Fruit fly (Drosophila melanogaster) whole organism, wandering third instar larva: ENCODE data around the gene CG33688.

Experiments used
- Dfd ChIP-seq: fragments of >200 bp; optimal IDR thresholded peaks from 2 replicates; lab custom pipeline; 2017; ENCODE audit warnings: missing biosample characterization, missing genetic modification characterization
- Hnf4 ChIP-seq: fragments of 200-800 bp; sonication (Bioruptor generic); optimal IDR thresholded peaks from 2 replicates; lab custom pipeline; 2016; ENCODE audit warnings: missing biosample characterization, mild to moderate bottlenecking, missing genetic modification characterization
- Mio ChIP-seq: sonication (Bioruptor generic); optimal IDR thresholded peaks from 2 replicates; lab custom pipeline; 2016; ENCODE audit warnings: missing biosample characterization, missing genetic modification characterization
- Vsx2 ChIP-seq: fragments of 200-300, 225-300 bp; sonication (Bioruptor generic); optimal IDR thresholded peaks from 2 replicates; lab custom pipeline; 2018; ENCODE audit warnings: missing biosample characterization, missing genetic modification characterization; ENCODE audit not compliant: partially characterized antibody
- brk ChIP-seq: fragments of 200-800 bp; sonication (Bioruptor generic); optimal IDR thresholded peaks from 2 replicates; lab custom pipeline; 2016; ENCODE audit warnings: missing biosample characterization, mild to moderate bottlenecking, missing genetic modification characterization
- h ChIP-seq: fragments of 200-800 bp; sonication (Bioruptor generic); optimal IDR thresholded peaks from 3 replicates; lab custom pipeline; 2016; ENCODE audit warnings: missing biosample characterization, mild to moderate bottlenecking, missing genetic modification characterization

DNA sequence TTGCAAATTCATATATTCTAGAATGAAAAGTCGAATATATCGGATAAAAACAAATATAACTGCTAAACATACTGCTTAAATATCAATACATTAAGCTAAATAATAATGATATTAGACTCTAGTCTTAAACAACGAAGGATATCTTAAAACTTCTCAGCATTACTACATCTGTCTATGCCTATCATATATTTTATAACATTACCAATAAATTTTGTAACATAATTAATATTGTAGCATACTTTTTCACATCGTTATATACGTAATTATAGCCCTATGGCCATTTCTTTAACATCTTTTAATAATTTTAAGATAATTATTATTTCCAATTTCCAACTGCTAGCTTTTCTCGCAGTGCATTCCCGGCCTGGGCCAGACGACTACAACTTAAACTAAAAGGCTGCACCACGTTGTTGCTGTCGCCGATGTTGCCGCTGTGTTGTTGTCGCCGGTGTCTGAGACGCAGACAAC is 26.2 kb upstream of the CG33688 start:
- TF ChIP-seq brk (GFP tag; lab: Kevin White, UChicago) (peak; percentile 43), Dfd (no peak), h (GFP tag; lab: Kevin White, UChicago) (peak; percentile 53), Vsx2 (GFP tag; lab: Kevin White, UChicago) (no peak), Hnf4 (GFP tag; lab: Kevin White, UChicago) (peak; percentile 31), Mio (no peak)
